Worm (Caenorhabditis elegans) whole organism, mixed stage, embryonic: ENCODE measurements around the gene srv-6.

Experiments used
- M03D4.4 ChIP-seq: sonication (generic microtip); optimal IDR thresholded peaks from 2 replicates; lab custom pipeline; 2017; ENCODE audit warnings: mild to moderate bottlenecking, missing genetic modification characterization, missing compliant biosample characterization
- bed-3 ChIP-seq: fragments of 200-800 bp; sonication (Bioruptor generic); optimal IDR thresholded peaks from 3 replicates; lab custom pipeline; 2018; ENCODE audit warnings: mild to moderate bottlenecking, missing genetic modification characterization, moderate library complexity, missing compliant biosample characterization
- ceh-39 ChIP-seq: fragments of 150-350 bp; optimal IDR thresholded peaks from 2 replicates; lab custom pipeline; 2014; ENCODE audit warnings: missing biosample characterization, missing genetic modification characterization
- ces-1 ChIP-seq: fragments of 150-350 bp; optimal IDR thresholded peaks from 2 replicates; lab custom pipeline; 2014; ENCODE audit warnings: missing biosample characterization, missing genetic modification reagents, missing genetic modification characterization
- cnd-1 ChIP-seq: fragments of 200-800 bp; sonication (Bioruptor generic); optimal IDR thresholded peaks from 2 replicates; lab custom pipeline; 2018; ENCODE audit warnings: mild to moderate bottlenecking, missing genetic modification characterization, missing compliant biosample characterization
- drap-1 ChIP-seq: fragments of 200-800 bp; sonication (Bioruptor generic); optimal IDR thresholded peaks from 3 replicates; lab custom pipeline; 2018; ENCODE audit warnings: mild to moderate bottlenecking, missing genetic modification characterization, missing compliant biosample characterization
- elt-1 ChIP-seq: sonication (generic microtip); optimal IDR thresholded peaks from 2 replicates; lab custom pipeline; 2017; ENCODE audit warnings: missing genetic modification characterization, mild to moderate bottlenecking, missing compliant biosample characterization, antibody characterized with exemption, moderate library complexity, borderline replicate concordance; ENCODE audit not compliant: insufficient read depth
- elt-3 ChIP-seq: fragments of 150-350 bp; optimal IDR thresholded peaks from 2 replicates; lab custom pipeline; 2014; ENCODE audit warnings: missing biosample characterization, missing genetic modification characterization
- flh-1 ChIP-seq: fragments of 200-800 bp; sonication (Bioruptor generic); optimal IDR thresholded peaks from 2 replicates; lab custom pipeline; 2018; ENCODE audit warnings: mild to moderate bottlenecking, missing genetic modification characterization, moderate library complexity, missing compliant biosample characterization
- ham-2 ChIP-seq: fragments of 200-800 bp; sonication (Bioruptor generic); optimal IDR thresholded peaks from 2 replicates; lab custom pipeline; 2018; ENCODE audit warnings: mild to moderate bottlenecking, missing genetic modification characterization, missing compliant biosample characterization
- hlh-1 ChIP-seq: fragments of 150-350 bp; optimal IDR thresholded peaks from 2 replicates; lab custom pipeline; 2014; ENCODE audit warnings: missing biosample characterization, missing genetic modification reagents, missing genetic modification characterization
- lin-13 ChIP-seq: fragments of 150-350 bp; optimal IDR thresholded peaks from 2 replicates; lab custom pipeline; 2014; ENCODE audit warnings: missing biosample characterization, missing genetic modification characterization
- lin-32 ChIP-seq: fragments of 200-800 bp; sonication (Bioruptor generic); optimal IDR thresholded peaks from 2 replicates; lab custom pipeline; 2018; ENCODE audit warnings: mild to moderate bottlenecking, missing genetic modification characterization, missing compliant biosample characterization
- lsy-2 ChIP-seq: fragments of 150-350 bp; optimal IDR thresholded peaks from 2 replicates; lab custom pipeline; 2014; ENCODE audit warnings: missing biosample characterization, missing genetic modification characterization
- mab-5 ChIP-seq: fragments of 150-350 bp; optimal IDR thresholded peaks from 2 replicates; lab custom pipeline; 2014; ENCODE audit warnings: missing biosample characterization, missing genetic modification characterization
- mep-1 ChIP-seq: fragments of 150-350 bp; optimal IDR thresholded peaks from 2 replicates; lab custom pipeline; 2017; ENCODE audit warnings: missing biosample characterization, missing genetic modification reagents, missing genetic modification characterization, inconsistent platforms
- mls-2 ChIP-seq: sonication (generic microtip); optimal IDR thresholded peaks from 2 replicates; lab custom pipeline; 2016; ENCODE audit warnings: mild to moderate bottlenecking, missing genetic modification characterization, moderate library complexity, missing compliant biosample characterization
- nhr-12 ChIP-seq: fragments of 150-350 bp; optimal IDR thresholded peaks from 2 replicates; lab custom pipeline; 2014; ENCODE audit warnings: missing biosample characterization, missing genetic modification characterization
- nhr-2 ChIP-seq: fragments of 150-350 bp; optimal IDR thresholded peaks from 2 replicates; lab custom pipeline; 2014; ENCODE audit warnings: missing biosample characterization, missing genetic modification characterization
- nhr-237 ChIP-seq: fragments of 150-350 bp; optimal IDR thresholded peaks from 2 replicates; lab custom pipeline; 2014; ENCODE audit warnings: missing biosample characterization, missing genetic modification characterization
- nhr-76 ChIP-seq: sonication (generic microtip); optimal IDR thresholded peaks from 2 replicates; lab custom pipeline; 2017; ENCODE audit warnings: missing biosample characterization, missing genetic modification characterization
- pha-4 ChIP-seq: fragments of 150-350 bp; optimal IDR thresholded peaks from 2 replicates; lab custom pipeline; 2018; ENCODE audit warnings: missing biosample characterization, missing genetic modification reagents, missing genetic modification characterization
- sem-2 ChIP-seq: fragments of 200-800 bp; sonication (Bioruptor generic); optimal IDR thresholded peaks from 2 replicates; lab custom pipeline; 2018; ENCODE audit warnings: mild to moderate bottlenecking, missing genetic modification characterization, missing compliant biosample characterization
- sptf-1 ChIP-seq: sonication (generic microtip); optimal IDR thresholded peaks from 2 replicates; lab custom pipeline; 2017; ENCODE audit warnings: mild to moderate bottlenecking, missing genetic modification characterization, moderate library complexity, missing compliant biosample characterization
- tbx-8 ChIP-seq: fragments of 200-800 bp; sonication (Bioruptor generic); optimal IDR thresholded peaks from 2 replicates; lab custom pipeline; 2018; ENCODE audit warnings: mild to moderate bottlenecking, missing genetic modification characterization, moderate library complexity, missing compliant biosample characterization
- unc-120 ChIP-seq: sonication (generic microtip); optimal IDR thresholded peaks from 2 replicates; lab custom pipeline; 2017; ENCODE audit warnings: missing genetic modification characterization, missing compliant biosample characterization; ENCODE audit not compliant: poor library complexity, severe bottlenecking
- unc-39 ChIP-seq: fragments of 150-350 bp; optimal IDR thresholded peaks from 2 replicates; lab custom pipeline; 2014; ENCODE audit warnings: missing biosample characterization, missing genetic modification characterization
- unc-62 ChIP-seq: fragments of 150-350 bp; optimal IDR thresholded peaks from 2 replicates; lab custom pipeline; 2014; ENCODE audit warnings: missing biosample characterization, missing genetic modification reagents, missing genetic modification characterization
- zip-8 ChIP-seq: fragments of 150-350 bp; optimal IDR thresholded peaks from 2 replicates; lab custom pipeline; 2014; ENCODE audit warnings: missing biosample characterization, missing genetic modification characterization
- ztf-11 ChIP-seq: fragments of 150-350 bp; optimal IDR thresholded peaks from 2 replicates; lab custom pipeline; 2014; ENCODE audit warnings: missing biosample characterization, missing genetic modification characterization

Gene srv-6

ce11 chrX:4266178-4266931 lies 9.5 kb downstream of the srv-6 start:
- peak; percentile 75 for TF ChIP-seq unc-62 (GFP tag; lab: Kevin White, UChicago)
- peak; percentile 72 for TF ChIP-seq mab-5 (tag; lab: Kevin White, UChicago)
- TF ChIP-seq hlh-1, result peak; percentile 64
- TF ChIP-seq nhr-12 (tag; lab: Kevin White, UChicago), result no peak
- no peak for TF ChIP-seq bed-3

DNA sequence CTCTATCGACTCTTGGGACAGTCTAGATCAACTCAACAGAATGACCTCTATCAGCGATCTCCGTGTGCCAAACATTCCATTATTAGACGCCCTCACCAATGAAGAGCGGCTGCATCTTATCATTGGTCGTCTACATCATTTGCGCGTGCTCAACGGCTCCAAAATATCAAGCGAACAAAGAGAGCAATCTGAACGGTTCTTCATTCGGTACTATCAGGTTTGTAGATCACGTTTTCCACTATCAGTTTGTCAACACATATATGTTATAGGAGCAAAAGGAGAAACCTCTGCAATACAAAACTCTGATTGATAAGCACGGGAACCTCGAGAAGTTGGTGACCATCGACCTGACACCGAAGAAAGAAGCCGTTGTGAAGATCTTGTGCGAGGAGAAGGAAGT lies 11.5 kb downstream of the srv-6 start:
- no peak for TF ChIP-seq flh-1 (GFP tag; lab: Kevin White, UChicago)

- no peak for TF ChIP-seq cnd-1 (tag; lab: Kevin White, UChicago)
- no peak for TF ChIP-seq tbx-8
- TF ChIP-seq lsy-2 (tag; lab: Kevin White, UChicago), result no peak
- TF ChIP-seq ceh-39 (tag; lab: Kevin White, UChicago), result no peak
Observed at ce11 chrX:4273614-4274013, 16.8 kb downstream of the srv-6 start, which contains the start of gene C52B9.10. TSS of gene C52B9.10 (plus strand) at chrX:4273914.

- TF ChIP-seq mep-1 (tag; lab: Kevin White, UChicago) (no peak), pha-4 (no peak), nhr-2 (tag; lab: Kevin White, UChicago) (no peak), nhr-237 (tag; lab: Kevin White, UChicago) (no peak), mab-5 (tag; lab: Kevin White, UChicago) (no peak), lsy-2 (tag; lab: Kevin White, UChicago) (no peak), tbx-8 (no peak), cnd-1 (tag; lab: Kevin White, UChicago) (no peak), ztf-11 (tag; lab: Kevin White, UChicago) (no peak), sem-2 (GFP tag; lab: Kevin White, UChicago) (no peak), mls-2 (no peak), drap-1 (GFP tag; lab: Kevin White, UChicago) (no peak), nhr-76 (no peak), ham-2 (no peak), elt-3 (no peak), unc-39 (no peak), elt-1 (no peak), sptf-1 (tag; lab: Kevin White, UChicago) (no peak)
Observed at ce11 chrX:4274116-4274515, 17.3 kb downstream of the srv-6 start, which contains the start of gene mec-18. TSS of gene mec-18 (minus strand) at chrX:4274216.

DNA sequence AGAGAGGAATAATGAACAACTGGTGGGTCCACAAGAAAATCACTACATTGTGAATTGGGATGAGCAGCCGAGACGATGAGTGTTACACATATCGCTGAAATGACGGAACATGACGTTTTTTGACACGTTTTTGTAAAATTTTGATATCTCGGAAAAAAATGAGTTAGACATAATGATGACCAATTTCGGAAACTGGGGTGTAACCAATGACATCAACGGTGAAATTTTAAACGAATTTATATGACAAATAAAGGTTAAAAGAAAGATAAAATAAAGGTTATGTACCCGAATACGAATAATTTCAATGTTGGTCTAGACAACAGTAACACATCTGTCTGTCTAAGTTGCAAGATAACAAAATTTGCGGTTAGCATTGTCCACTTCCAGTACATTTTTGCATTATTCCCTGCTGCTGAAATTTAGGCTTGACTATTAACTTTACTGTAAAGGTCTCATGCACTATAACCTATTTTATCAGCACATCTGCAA lies 22.5 kb downstream of the srv-6 start, which contains the start of the genes twk-28 and ets-9:
TSS of gene twk-28 (minus strand) at position 51 of the 489 bp plus-strand sequence.
TSS of gene ets-9 (plus strand) at position 410 of the 489 bp plus-strand sequence.
- peak; percentile 47 for TF ChIP-seq unc-120
- no peak for TF ChIP-seq lin-32 (GFP tag; lab: Kevin White, UChicago)
- peak; percentile 88 for TF ChIP-seq hlh-1
- TF ChIP-seq unc-62 (GFP tag; lab: Kevin White, UChicago), result peak; percentile 36

DNA sequence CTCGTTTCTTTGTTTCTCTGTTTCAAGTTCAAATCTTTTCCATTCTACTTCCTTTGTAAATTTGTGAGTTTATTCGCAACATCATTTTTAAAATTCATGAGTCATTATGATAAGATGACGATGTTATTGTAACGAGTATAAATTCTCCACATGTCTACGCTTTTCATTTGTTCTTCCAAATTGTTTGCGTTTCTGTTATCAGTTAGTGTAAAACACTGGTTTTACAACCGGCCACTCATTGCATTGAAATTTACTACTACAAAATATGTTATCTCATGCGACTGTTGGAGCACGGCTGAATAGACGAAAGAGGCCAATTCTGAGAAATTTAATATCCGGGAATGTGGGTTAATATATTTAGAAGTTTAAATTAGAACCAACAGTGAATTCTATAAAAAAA lies 25.5 kb downstream of the srv-6 start, which contains the start of gene C52B9.19:
TSS of gene C52B9.19 (plus strand) at position 176 of the 400 bp plus-strand sequence.
- TF ChIP-seq drap-1 (GFP tag; lab: Kevin White, UChicago) (no peak), ztf-11 (tag; lab: Kevin White, UChicago) (no peak), tbx-8 (no peak), zip-8 (tag; lab: Kevin White, UChicago) (no peak), sptf-1 (tag; lab: Kevin White, UChicago) (no peak), unc-62 (GFP tag; lab: Kevin White, UChicago) (no peak), M03D4.4 (no peak), mab-5 (tag; lab: Kevin White, UChicago) (no peak), unc-120 (no peak), mep-1 (tag; lab: Kevin White, UChicago) (no peak), lin-13 (tag; lab: Kevin White, UChicago) (no peak), elt-1 (no peak), nhr-12 (tag; lab: Kevin White, UChicago) (no peak), ces-1 (GFP tag; lab: Kevin White, UChicago) (no peak), nhr-237 (tag; lab: Kevin White, UChicago) (no peak)
